Worm (Caenorhabditis elegans): ENCODE measurements around the gene T07E3.3.

ce11 chrIII:6863901-6864300 is 39.8 kb upstream of the T07E3.3 start, which contains the start of gene sma-3:
- TF ChIP-seq pqm-1 (tag; optimal IDR thresholded peaks at IDR 0.05), result no peak
- no peak for TF ChIP-seq lim-6 (tag; optimal IDR thresholded peaks at IDR 0.05)
- TF ChIP-seq che-1 (tag; optimal IDR thresholded peaks at IDR 0.05), result no peak
- no peak for TF ChIP-seq ceh-31 (tag; optimal IDR thresholded peaks at IDR 0.05)
- TF ChIP-seq nhr-11 (tag; optimal IDR thresholded peaks at IDR 0.05), result no peak
- TF ChIP-seq ztf-16 (tag; optimal IDR thresholded peaks at IDR 0.05), result no peak
- no peak for TF ChIP-seq hlh-30 (tag; optimal IDR thresholded peaks at IDR 0.05; ENCODE audit: insufficient read depth)
- TF ChIP-seq T23F11.4 (GFP tag; optimal IDR thresholded peaks at IDR 0.05), result no peak

Data from whole organism, late embryonic.